Fruit fly (Drosophila melanogaster) whole organism, embryonic: ENCODE measurements around the gene AlaRS.

Source experiments
- Abd-B ChIP-seq: fragments of 200-800 bp; sonication (Bioruptor generic); optimal IDR thresholded peaks from 2 replicates; lab custom pipeline; 2018; ENCODE audit warnings: missing biosample characterization, mild to moderate bottlenecking, missing genetic modification characterization, moderate library complexity
- Adf1 ChIP-seq: fragments of 200-800 bp; sonication (Bioruptor generic); IDR thresholded peaks from 2 replicates; pipeline ENCODE4 v1.3.6; 2022; ENCODE audit warnings: missing biosample characterization, missing genetic modification characterization
- CG10147 ChIP-seq: fragments of 200-800 bp; sonication (Bioruptor generic); optimal IDR thresholded peaks from 2 replicates; lab custom pipeline; 2019; ENCODE audit warnings: missing biosample characterization, mild to moderate bottlenecking, missing genetic modification characterization, moderate library complexity
- CG11456 ChIP-seq: fragments of 200-800 bp; sonication (Bioruptor generic); IDR thresholded peaks from 3 replicates; pipeline ENCODE4 v1.3.6; 2022; ENCODE audit warnings: missing biosample characterization, missing genetic modification characterization
- CG17912 ChIP-seq: fragments of 200-800 bp; sonication (Bioruptor generic); optimal IDR thresholded peaks from 2 replicates; lab custom pipeline; 2018; ENCODE audit warnings: missing biosample characterization, mild to moderate bottlenecking, missing genetic modification characterization
- CG18619 ChIP-seq: fragments of 200-800 bp; sonication (Bioruptor generic); optimal IDR thresholded peaks from 3 replicates; lab custom pipeline; 2017; ENCODE audit warnings: missing biosample characterization, mild to moderate bottlenecking, missing genetic modification characterization
- CG32532 ChIP-seq: fragments of 200-800 bp; sonication (Bioruptor generic); IDR thresholded peaks from 2 replicates; pipeline ENCODE4 v1.3.6; 2022; ENCODE audit warnings: missing biosample characterization, missing genetic modification characterization
- CG4328 ChIP-seq: fragments of 200-800 bp; sonication (Bioruptor generic); optimal IDR thresholded peaks from 3 replicates; lab custom pipeline; 2017; ENCODE audit warnings: missing biosample characterization, missing genetic modification reagents, missing genetic modification characterization
- CG43689 ChIP-seq: fragments of 200-800 bp; sonication (Bioruptor generic); IDR thresholded peaks from 2 replicates; pipeline ENCODE4 v1.3.6; 2022; ENCODE audit warnings: missing biosample characterization, missing genetic modification characterization
- CG4707 ChIP-seq: fragments of 200-800 bp; sonication (Bioruptor generic); optimal IDR thresholded peaks from 2 replicates; lab custom pipeline; 2018; ENCODE audit warnings: missing biosample characterization, mild to moderate bottlenecking, missing genetic modification characterization, moderate library complexity
- CG9215 ChIP-seq: fragments of 200-800 bp; sonication (Bioruptor generic); IDR thresholded peaks from 2 replicates; pipeline ENCODE4 v1.3.6; 2022; ENCODE audit warnings: missing biosample characterization, missing genetic modification characterization
- CG9609 ChIP-seq: fragments of 200-800 bp; sonication (Bioruptor generic); optimal IDR thresholded peaks from 3 replicates; lab custom pipeline; 2016; ENCODE audit warnings: missing biosample characterization, missing genetic modification characterization
- Camta ChIP-seq: fragments of 200-800 bp; sonication (Bioruptor generic); optimal IDR thresholded peaks from 2 replicates; lab custom pipeline; 2016; ENCODE audit warnings: missing biosample characterization, missing genetic modification characterization
- D19B ChIP-seq: fragments of 200-800 bp; sonication (Bioruptor generic); optimal IDR thresholded peaks from 2 replicates; lab custom pipeline; 2017; ENCODE audit warnings: missing biosample characterization, mild to moderate bottlenecking, missing genetic modification characterization
- E2f2 ChIP-seq: fragments of 200-800 bp; sonication (Bioruptor generic); IDR thresholded peaks from 2 replicates; pipeline ENCODE4 v1.3.6; 2022; ENCODE audit warnings: missing biosample characterization, missing genetic modification characterization
- Elba2 ChIP-seq: fragments of 200-800 bp; sonication (Bioruptor generic); optimal IDR thresholded peaks from 3 replicates; lab custom pipeline; 2016; ENCODE audit warnings: missing biosample characterization, missing genetic modification characterization
- HHEX ChIP-seq: fragments of 200-800 bp; sonication (Bioruptor generic); optimal IDR thresholded peaks from 3 replicates; lab custom pipeline; 2017; ENCODE audit warnings: missing biosample characterization, mild to moderate bottlenecking, missing genetic modification characterization, missing genetic modification reagents
- Hr3 ChIP-seq: fragments of 200-800 bp; sonication (Bioruptor generic); optimal IDR thresholded peaks from 3 replicates; lab custom pipeline; 2016; ENCODE audit warnings: missing biosample characterization, missing genetic modification characterization
- Hr51 ChIP-seq, 2 experiments: fragments of 200-800 bp; sonication (Bioruptor generic); optimal IDR thresholded peaks; 2 replicates in 1 of 2; 3 replicates in 1 of 2; lab custom pipeline; 2016 to 2018; ENCODE audit warnings: missing biosample characterization in 2 of 2, missing genetic modification characterization in 2 of 2, mild to moderate bottlenecking in 1 of 2, moderate library complexity in 1 of 2
- Mes4 ChIP-seq: fragments of 200-800 bp; sonication (Bioruptor generic); optimal IDR thresholded peaks from 2 replicates; lab custom pipeline; 2016; ENCODE audit warnings: missing biosample characterization, missing genetic modification characterization
- Nf-YB ChIP-seq: fragments of 200-800 bp; sonication (Bioruptor generic); optimal IDR thresholded peaks from 3 replicates; lab custom pipeline; 2019; ENCODE audit warnings: missing biosample characterization, mild to moderate bottlenecking, missing genetic modification characterization, moderate library complexity
- Ssrp ChIP-seq: fragments of 200-800 bp; sonication (Bioruptor generic); optimal IDR thresholded peaks from 2 replicates; lab custom pipeline; 2018; ENCODE audit warnings: missing biosample characterization, mild to moderate bottlenecking, missing genetic modification characterization, moderate library complexity
- ab ChIP-seq: fragments of 200-800 bp; sonication (Bioruptor generic); optimal IDR thresholded peaks from 2 replicates; lab custom pipeline; 2016; ENCODE audit warnings: missing biosample characterization, missing genetic modification characterization
- abd-A ChIP-seq: fragments of 200-800 bp; sonication (Bioruptor generic); optimal IDR thresholded peaks from 3 replicates; lab custom pipeline; 2019; ENCODE audit warnings: missing biosample characterization, mild to moderate bottlenecking, missing genetic modification characterization, moderate library complexity
- al ChIP-seq: fragments of 200-800 bp; sonication (Bioruptor generic); IDR thresholded peaks from 2 replicates; pipeline ENCODE4 v1.3.6; 2022; ENCODE audit warnings: missing biosample characterization, missing genetic modification characterization
- bowl ChIP-seq: fragments of 200-800 bp; sonication (Bioruptor generic); IDR thresholded peaks from 2 replicates; pipeline ENCODE4 v1.3.6; 2022; ENCODE audit warnings: missing biosample characterization, missing genetic modification characterization
- chm ChIP-seq: fragments of 200-800 bp; sonication (Bioruptor generic); IDR thresholded peaks from 2 replicates; pipeline ENCODE4 v1.3.6; 2022; ENCODE audit warnings: missing biosample characterization, missing genetic modification characterization
- crc ChIP-seq: fragments of 200-800 bp; sonication (Bioruptor generic); optimal IDR thresholded peaks from 2 replicates; lab custom pipeline; 2016; ENCODE audit warnings: missing biosample characterization, missing genetic modification characterization
- croc ChIP-seq: fragments of 200-800 bp; sonication (Bioruptor generic); conservative IDR thresholded peaks from 3 replicates; pipeline ENCODE4 v1.3.6; 2022; ENCODE audit warnings: missing biosample characterization, missing genetic modification characterization
- cwo ChIP-seq: fragments of 200-800 bp; sonication (Bioruptor generic); optimal IDR thresholded peaks from 3 replicates; lab custom pipeline; 2017; ENCODE audit warnings: missing biosample characterization, missing genetic modification characterization, mild to moderate bottlenecking, moderate library complexity, missing genetic modification reagents
- dati ChIP-seq: fragments of 200-800 bp; sonication (Bioruptor generic); IDR thresholded peaks from 2 replicates; pipeline ENCODE4 v1.3.6; 2022; ENCODE audit warnings: missing biosample characterization, missing genetic modification characterization
- fd3F ChIP-seq: fragments of 200-800 bp; sonication (Bioruptor generic); optimal IDR thresholded peaks from 2 replicates; lab custom pipeline; 2018; ENCODE audit warnings: missing biosample characterization, mild to moderate bottlenecking, missing genetic modification characterization, moderate library complexity
- gfzf ChIP-seq: fragments of 200-800 bp; sonication (Bioruptor generic); optimal IDR thresholded peaks from 2 replicates; lab custom pipeline; 2016; ENCODE audit warnings: missing biosample characterization, mild to moderate bottlenecking, missing genetic modification characterization, moderate library complexity
- grau ChIP-seq: fragments of 200-800 bp; optimal IDR thresholded peaks from 3 replicates; lab custom pipeline; 2019; ENCODE audit warnings: missing biosample characterization, mild to moderate bottlenecking, missing genetic modification characterization, moderate library complexity
- hkb ChIP-seq, 2 experiments: fragments of 200-800 bp in 1 of 2; fragments of >200 bp in 1 of 2; sonication (Bioruptor generic) in 1 of 2; IDR thresholded peaks in 1 of 2; optimal IDR thresholded peaks in 1 of 2; 2 replicates each; pipeline versions ENCODE4 v1.3.6 to Lab custom; 2017 to 2022; ENCODE audit warnings: missing biosample characterization in 1 of 2, missing genetic modification characterization in 1 of 2
- jumu ChIP-seq: fragments of 200-800 bp; sonication (Bioruptor generic); optimal IDR thresholded peaks from 3 replicates; lab custom pipeline; 2016; ENCODE audit warnings: missing biosample characterization, missing genetic modification characterization
- lilli ChIP-seq: fragments of 200-800 bp; sonication (Bioruptor generic); optimal IDR thresholded peaks from 3 replicates; lab custom pipeline; 2016; ENCODE audit warnings: missing biosample characterization, missing genetic modification characterization
- lov ChIP-seq, 2 experiments: fragments of 200-800 bp in 1 of 2; fragments of >200 bp in 1 of 2; sonication (Bioruptor generic) in 1 of 2; IDR thresholded peaks in 1 of 2; optimal IDR thresholded peaks in 1 of 2; 2 replicates in 1 of 2; 3 replicates in 1 of 2; pipeline versions ENCODE4 v1.3.6 to Lab custom; 2017 to 2022; ENCODE audit warnings: missing biosample characterization in 1 of 2, missing genetic modification characterization in 1 of 2
- mam ChIP-seq: fragments of 200-800 bp; sonication (Bioruptor generic); optimal IDR thresholded peaks from 3 replicates; lab custom pipeline; 2016; ENCODE audit warnings: missing biosample characterization, missing genetic modification characterization
- phol ChIP-seq: fragments of 200-800 bp; sonication (Bioruptor generic); optimal IDR thresholded peaks from 3 replicates; lab custom pipeline; 2018; ENCODE audit warnings: missing biosample characterization, mild to moderate bottlenecking, missing genetic modification characterization, moderate library complexity
- pnt ChIP-seq: fragments of 200-800 bp; sonication (Bioruptor generic); optimal IDR thresholded peaks from 3 replicates; lab custom pipeline; 2016; ENCODE audit warnings: missing biosample characterization, missing genetic modification characterization
- pros ChIP-seq: fragments of 200-800 bp; sonication (Bioruptor generic); optimal IDR thresholded peaks from 3 replicates; lab custom pipeline; 2019; ENCODE audit warnings: missing biosample characterization, mild to moderate bottlenecking, missing genetic modification characterization, moderate library complexity
- run ChIP-seq: fragments of 200-800 bp; sonication (Bioruptor generic); optimal IDR thresholded peaks from 3 replicates; lab custom pipeline; 2018; ENCODE audit warnings: missing biosample characterization, mild to moderate bottlenecking, missing genetic modification characterization
- sens ChIP-seq: fragments of 200-800 bp; sonication (Bioruptor generic); peaks from one replicate; lab custom pipeline; 2016; ENCODE audit warnings: missing biosample characterization, missing genetic modification characterization
- tgo ChIP-seq: fragments of 200-800 bp; sonication (Bioruptor generic); IDR thresholded peaks from 3 replicates; pipeline ENCODE4 v1.3.6; 2022; ENCODE audit warnings: missing biosample characterization, missing genetic modification characterization
- ttk ChIP-seq: fragments of 200-800 bp; sonication (Bioruptor generic); IDR thresholded peaks from 2 replicates; pipeline ENCODE4 v2.1.2; 2022; ENCODE audit warnings: missing biosample characterization, missing genetic modification characterization
- tx ChIP-seq: fragments of 200-800 bp; sonication (Bioruptor generic); optimal IDR thresholded peaks from 2 replicates; lab custom pipeline; 2016; ENCODE audit warnings: missing biosample characterization, missing genetic modification characterization

AlaRS gene

DNA sequence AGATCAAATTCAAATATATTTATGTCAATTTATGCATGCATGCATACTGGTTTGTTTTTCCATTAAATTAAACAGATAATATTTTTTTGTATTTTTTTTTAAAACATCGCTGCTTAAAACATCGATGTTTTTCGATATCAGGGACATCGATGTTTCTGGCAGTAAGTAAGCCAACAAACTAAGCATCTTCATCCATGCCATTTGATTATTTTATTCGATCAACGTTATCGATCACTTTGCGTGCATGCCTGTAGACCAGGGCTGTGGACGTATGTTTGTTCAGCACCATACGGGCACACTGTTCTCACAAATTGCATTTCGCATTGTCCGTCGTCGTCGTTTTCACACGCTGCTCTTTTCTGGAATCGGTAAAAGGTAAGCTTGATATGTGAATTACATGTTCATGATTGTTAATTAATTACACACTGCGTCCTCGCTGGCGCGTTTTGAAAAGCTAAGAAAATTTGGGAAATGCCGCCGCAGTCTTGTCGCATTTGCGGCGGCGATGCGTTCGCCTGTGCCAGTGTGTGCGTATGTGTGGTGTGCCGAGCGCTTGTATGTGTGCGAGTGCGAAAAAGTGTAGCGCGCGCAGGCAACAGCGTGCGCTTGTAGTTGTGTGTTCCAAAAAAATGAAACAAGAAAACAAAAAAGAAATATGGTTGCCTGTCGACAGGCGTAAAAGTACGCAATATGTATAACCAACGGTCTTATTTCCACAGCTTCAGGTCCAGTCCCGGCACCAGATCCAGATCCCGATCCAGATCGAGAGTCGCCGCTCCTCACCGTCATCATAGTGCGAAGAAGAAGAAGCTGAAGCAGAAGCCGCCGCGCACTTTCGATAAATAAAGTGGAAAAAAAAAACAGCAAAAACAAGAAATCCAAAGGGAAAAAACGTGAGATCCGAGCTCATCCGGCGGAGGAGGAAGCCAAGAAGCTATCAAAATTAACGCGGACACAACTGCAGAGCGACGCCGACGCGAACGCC is 22.0 kb upstream of the AlaRS start, which contains the start of gene emb (continued):
- TF ChIP-seq croc (GFP tag; lab: Robert Waterston, UW): no peak
- no peak for TF ChIP-seq crc (GFP tag; lab: Kevin White, UChicago)
- no peak for TF ChIP-seq tgo (GFP tag; lab: Robert Waterston, UW)
- no peak for TF ChIP-seq pros
- peak; percentile 40 for TF ChIP-seq Mes4 (GFP tag; lab: Kevin White, UChicago)
- no peak for TF ChIP-seq CG43689 (GFP tag; lab: Robert Waterston, UW)
- TF ChIP-seq CG4707: no peak
- TF ChIP-seq HHEX (GFP tag; lab: Kevin White, UChicago): no peak
- no peak for TF ChIP-seq D19B
- peak; percentile 39; the same call in 1 of the 2 replicates for TF ChIP-seq CG32532
- TF ChIP-seq Ssrp (tag; lab: Kevin White, UChicago): peak; percentile 33
- TF ChIP-seq gfzf (GFP tag; lab: Kevin White, UChicago): peak; percentile 69
- TF ChIP-seq E2f2: peak; percentile 62; the same call in 1 of the 2 replicates
- no peak for TF ChIP-seq lov (optimal IDR thresholded peaks at IDR 0.05; lab: Kevin White, UChicago)
- TF ChIP-seq lov (GFP tag; IDR thresholded peaks at IDR 0.05; lab: Robert Waterston, UW): no peak
- TF ChIP-seq Adf1: peak; percentile 42; the same call in 1 of the 2 replicates
- no peak for TF ChIP-seq ttk
- TF ChIP-seq run (tag; lab: Kevin White, UChicago): no peak
- peak in 1 of 2 experiments; percentile 15 for TF ChIP-seq Hr51 (GFP tag; optimal IDR thresholded peaks at IDR 0.05; lab: Kevin White, UChicago)
- no peak for TF ChIP-seq Camta (GFP tag; lab: Kevin White, UChicago)
- peak; percentile 44 for TF ChIP-seq tx
- TF ChIP-seq Nf-YB (GFP tag; lab: Kevin White, UChicago): no peak
- TF ChIP-seq al: peak; percentile 37; the same call in 1 of the 2 replicates
- TF ChIP-seq abd-A (tag; lab: Kevin White, UChicago): no peak
- TF ChIP-seq Abd-B (GFP tag; lab: Kevin White, UChicago): no peak
- TF ChIP-seq pnt: no peak
- peak; percentile 88 for TF ChIP-seq sens (GFP tag; lab: Kevin White, UChicago)
- peak; percentile 17; the same call in 1 of the 2 replicates for TF ChIP-seq chm (GFP tag; lab: Robert Waterston, UW)
- no peak for TF ChIP-seq fd3F (GFP tag; lab: Kevin White, UChicago)
- TF ChIP-seq CG18619 (GFP tag; lab: Kevin White, UChicago): peak; percentile 15
- TF ChIP-seq bowl (GFP tag; lab: Robert Waterston, UW): no peak
- peak; percentile 58 for TF ChIP-seq jumu (GFP tag; lab: Kevin White, UChicago)
- peak; percentile 17; the same call in 1 of the 2 replicates for TF ChIP-seq CG9215
- no peak for TF ChIP-seq cwo (GFP tag; lab: Kevin White, UChicago)
- peak; percentile 49 for TF ChIP-seq grau (tag; lab: Kevin White, UChicago)
- peak; percentile 40 for TF ChIP-seq CG9609 (GFP tag; lab: Kevin White, UChicago)
- TF ChIP-seq CG17912 (GFP tag; lab: Kevin White, UChicago): no peak
- peak; percentile 68 for TF ChIP-seq phol
- no peak for TF ChIP-seq hkb (optimal IDR thresholded peaks at IDR 0.05; lab: Kevin White, UChicago)
- no peak for TF ChIP-seq hkb (GFP tag; IDR thresholded peaks at IDR 0.05; lab: Robert Waterston, UW)
- peak; percentile 40 for TF ChIP-seq CG4328 (GFP tag; lab: Kevin White, UChicago)
- TF ChIP-seq CG11456: peak; percentile 26; the same call in 2 of the 3 replicates
- TF ChIP-seq dati: no peak
- no peak for TF ChIP-seq CG10147 (GFP tag; lab: Kevin White, UChicago)
- no peak for TF ChIP-seq ab (GFP tag; lab: Kevin White, UChicago)
- peak; percentile 67 for TF ChIP-seq lilli (GFP tag; lab: Kevin White, UChicago)
- peak; percentile 14 for TF ChIP-seq Elba2 (GFP tag; lab: Kevin White, UChicago)
- peak; percentile 43 for TF ChIP-seq Hr3
- peak; percentile 62 for TF ChIP-seq mam (GFP tag; lab: Kevin White, UChicago)
